Worm (Caenorhabditis elegans) whole organism, L4 larva: ENCODE measurements around the gene ZK686.2.

Experiments used
- Y5F2A.4 ChIP-seq: fragments of 200-800 bp; sonication (Bioruptor generic); optimal IDR thresholded peaks from 2 replicates; lab custom pipeline; 2018; ENCODE audit warnings: mild to moderate bottlenecking, missing genetic modification characterization, missing compliant biosample characterization
- hmg-1.1 ChIP-seq: fragments of 200-800 bp; sonication (Bioruptor generic); IDR thresholded peaks from 2 replicates; pipeline ENCODE4 v1.3.6; 2022; ENCODE audit warnings: missing genetic modification reagents, missing genetic modification characterization, missing compliant biosample characterization
- lin-15B ChIP-seq: fragments of 150-350 bp; sonication (generic microtip); optimal IDR thresholded peaks from 3 replicates; lab custom pipeline; 2014; ENCODE audit warnings: missing biosample characterization, missing genetic modification characterization
- mxl-3 ChIP-seq: fragments of 200-800 bp; sonication (Bioruptor generic); optimal IDR thresholded peaks from 2 replicates; lab custom pipeline; 2018; ENCODE audit warnings: mild to moderate bottlenecking, missing genetic modification characterization, missing compliant biosample characterization
- nhr-76 ChIP-seq: fragments of 150-350 bp; optimal IDR thresholded peaks from 2 replicates; lab custom pipeline; 2014; ENCODE audit warnings: missing biosample characterization, missing genetic modification characterization
- unc-62 ChIP-seq, 3 experiments: fragments of 150-350 bp in 1 of 3; sonication (generic microtip); optimal IDR thresholded peaks in 2 of 3; peaks in 1 of 3; 1 replicate in 1 of 3; 2 replicates in 2 of 3; lab custom pipeline; 2014 to 2017; ENCODE audit warnings: missing biosample characterization in 3 of 3, missing genetic modification characterization in 3 of 3, missing genetic modification reagents in 3 of 3, missing genotype in 1 of 3

ce11 chrIII:7731085-7731484, 34.8 kb downstream of the ZK686.2 start:
- no peak for TF ChIP-seq unc-62 (GFP tag; optimal IDR thresholded peaks at IDR 0.05 in 1 of 2; lab: Kevin White, UChicago)
- TF ChIP-seq unc-62 (tag; optimal IDR thresholded peaks at IDR 0.05; lab: Kevin White, UChicago): no peak
- TF ChIP-seq mxl-3 (GFP tag; lab: Kevin White, UChicago): no peak
- no peak for TF ChIP-seq lin-15B (tag; lab: Kevin White, UChicago)
- no peak for TF ChIP-seq hmg-1.1 (GFP tag; lab: Robert Waterston, UW)
- no peak for TF ChIP-seq Y5F2A.4
- no peak for TF ChIP-seq nhr-76 (tag; lab: Kevin White, UChicago)
